Worm (Caenorhabditis elegans) whole organism, late embryonic: ENCODE data around the gene Y50E8A.5.

Experiments used
- C08G9.2 ChIP-seq: sonication (generic microtip); optimal IDR thresholded peaks from 2 replicates; lab custom pipeline; 2016; ENCODE audit warnings: mild to moderate bottlenecking, missing genetic modification characterization, moderate library complexity, missing compliant biosample characterization
- C38D4.7 ChIP-seq: fragments of 200-800 bp; sonication (Bioruptor generic); optimal IDR thresholded peaks from 2 replicates; lab custom pipeline; 2018; ENCODE audit warnings: mild to moderate bottlenecking, missing genetic modification characterization, moderate library complexity, missing compliant biosample characterization
- K02D7.2 ChIP-seq: sonication (generic microtip); optimal IDR thresholded peaks from 2 replicates; lab custom pipeline; 2017; ENCODE audit warnings: mild to moderate bottlenecking, missing genetic modification characterization, missing compliant biosample characterization
- T23F11.4 ChIP-seq: fragments of 200-800 bp; sonication (Bioruptor generic); optimal IDR thresholded peaks from 2 replicates; lab custom pipeline; 2018; ENCODE audit warnings: mild to moderate bottlenecking, missing genetic modification characterization, missing compliant biosample characterization
- ama-1 ChIP-seq: fragments of 150-350 bp; optimal IDR thresholded peaks from 2 replicates; lab custom pipeline; 2014
- ceh-18 ChIP-seq: sonication (generic microtip); optimal IDR thresholded peaks from 2 replicates; lab custom pipeline; 2016; ENCODE audit warnings: missing genetic modification characterization, missing compliant biosample characterization
- ceh-19 ChIP-seq: fragments of 200-800 bp; sonication (Bioruptor generic); optimal IDR thresholded peaks from 2 replicates; lab custom pipeline; 2018; ENCODE audit warnings: mild to moderate bottlenecking, missing genetic modification characterization, missing compliant biosample characterization
- ceh-45 ChIP-seq: fragments of 200-800 bp; sonication (Bioruptor generic); IDR thresholded peaks from 2 replicates; pipeline ENCODE4 v1.3.6; 2022; ENCODE audit warnings: missing genetic modification reagents, missing genetic modification characterization, missing compliant biosample characterization
- ceh-48 ChIP-seq: sonication (generic microtip); optimal IDR thresholded peaks from 2 replicates; lab custom pipeline; 2016; ENCODE audit warnings: missing genetic modification characterization, inconsistent platforms, missing compliant biosample characterization
- ceh-6 ChIP-seq: fragments of 200-800 bp; sonication (Bioruptor generic); optimal IDR thresholded peaks from 2 replicates; lab custom pipeline; 2018; ENCODE audit warnings: mild to moderate bottlenecking, missing genetic modification characterization, missing compliant biosample characterization
- che-1 ChIP-seq: sonication (generic microtip); optimal IDR thresholded peaks from 2 replicates; lab custom pipeline; 2016; ENCODE audit warnings: mild to moderate bottlenecking, missing genetic modification characterization, missing compliant biosample characterization
- dmd-4 ChIP-seq: sonication (generic microtip); optimal IDR thresholded peaks from 2 replicates; lab custom pipeline; 2016; ENCODE audit warnings: borderline replicate concordance, missing genetic modification characterization, missing compliant biosample characterization
- dve-1 ChIP-seq: sonication (generic microtip); optimal IDR thresholded peaks from 2 replicates; lab custom pipeline; 2017; ENCODE audit warnings: antibody characterized with exemption, mild to moderate bottlenecking, missing genetic modification characterization, missing compliant biosample characterization
- elt-2 ChIP-seq: sonication (generic microtip); optimal IDR thresholded peaks from 2 replicates; lab custom pipeline; 2016; ENCODE audit warnings: missing genetic modification reagents, missing genetic modification characterization, missing compliant biosample characterization
- eyg-1 ChIP-seq: sonication (generic microtip); optimal IDR thresholded peaks from 2 replicates; lab custom pipeline; 2016; ENCODE audit warnings: missing genotype, missing genetic modification characterization, missing compliant biosample characterization
- fax-1 ChIP-seq: sonication (generic microtip); optimal IDR thresholded peaks from 2 replicates; lab custom pipeline; 2016; ENCODE audit warnings: missing genotype, missing genetic modification characterization, missing compliant biosample characterization
- gmeb-2 ChIP-seq: sonication (generic microtip); optimal IDR thresholded peaks from 2 replicates; lab custom pipeline; 2016; ENCODE audit warnings: missing genetic modification characterization, inconsistent platforms, missing compliant biosample characterization
- hlh-15 ChIP-seq: sonication (generic microtip); optimal IDR thresholded peaks from 2 replicates; lab custom pipeline; 2016; ENCODE audit warnings: missing genetic modification characterization, missing compliant biosample characterization
- nfya-1 ChIP-seq: sonication (generic microtip); optimal IDR thresholded peaks from 2 replicates; lab custom pipeline; 2017; ENCODE audit warnings: missing genetic modification characterization, mild to moderate bottlenecking, missing compliant biosample characterization, antibody characterized with exemption, moderate library complexity
- nhr-11 ChIP-seq: fragments of 150-350 bp; optimal IDR thresholded peaks from 2 replicates; lab custom pipeline; 2014; ENCODE audit warnings: missing biosample characterization, missing genetic modification characterization
- pat-9 ChIP-seq: fragments of 200-800 bp; sonication (Bioruptor generic); optimal IDR thresholded peaks from 2 replicates; lab custom pipeline; 2018; ENCODE audit warnings: mild to moderate bottlenecking, missing genetic modification characterization, moderate library complexity, missing compliant biosample characterization
- sox-4 ChIP-seq: sonication (generic microtip); optimal IDR thresholded peaks from 2 replicates; lab custom pipeline; 2017; ENCODE audit warnings: mild to moderate bottlenecking, missing genetic modification characterization, inconsistent platforms, missing compliant biosample characterization
- unc-3 ChIP-seq, 2 experiments: fragments of 200-800 bp in 1 of 2; sonication (Bioruptor generic) in 1 of 2; sonication (generic microtip) in 1 of 2; conservative IDR thresholded peaks in 1 of 2; optimal IDR thresholded peaks in 1 of 2; 2 replicates each; pipeline versions ENCODE4 v1.3.6 to Lab custom; 2016 to 2022; ENCODE audit warnings: missing compliant biosample characterization in 2 of 2, missing genetic modification characterization in 2 of 2, missing genetic modification reagents in 1 of 2
- unc-55 ChIP-seq: sonication (generic microtip); optimal IDR thresholded peaks from 2 replicates; lab custom pipeline; 2017; ENCODE audit warnings: missing biosample characterization, missing genetic modification reagents, missing genetic modification characterization
- zip-5 ChIP-seq: sonication (generic microtip); optimal IDR thresholded peaks from 2 replicates; lab custom pipeline; 2016; ENCODE audit warnings: missing genetic modification characterization, missing compliant biosample characterization
- ztf-16 ChIP-seq: sonication (generic microtip); optimal IDR thresholded peaks from 2 replicates; lab custom pipeline; 2017; ENCODE audit warnings: missing genetic modification characterization, missing compliant biosample characterization

Y50E8A.5 gene

ce11 chrV:14695713-14696112 is 41.0 kb downstream of the Y50E8A.5 start:
- TF ChIP-seq ceh-18 (tag; lab: Kevin White, UChicago) (peak; percentile 30), unc-55 (GFP tag; lab: Kevin White, UChicago) (peak; percentile 44), dve-1 (no peak)

- peak; percentile 13 for TF ChIP-seq K02D7.2 (tag; lab: Kevin White, UChicago)
- peak; percentile 24 for TF ChIP-seq C08G9.2 (tag; lab: Kevin White, UChicago)
- TF ChIP-seq eyg-1 (tag; lab: Kevin White, UChicago) = no peak
- TF ChIP-seq ztf-16 (tag; lab: Kevin White, UChicago) = peak; percentile 3
- TF ChIP-seq ceh-19 (GFP tag; lab: Kevin White, UChicago) = peak; percentile 33
- peak; percentile 49 for TF ChIP-seq dmd-4 (tag; lab: Kevin White, UChicago)
- TF ChIP-seq gmeb-2 (tag; lab: Kevin White, UChicago) = peak; percentile 57
- peak; percentile 15 for TF ChIP-seq fax-1 (tag; lab: Kevin White, UChicago)
- peak; percentile 15 for TF ChIP-seq ceh-48 (tag; lab: Kevin White, UChicago)
- TF ChIP-seq hlh-15 = peak; percentile 36
- TF ChIP-seq C38D4.7 = peak; percentile 22
- no peak for TF ChIP-seq ceh-45
- peak; percentile 57 for TF ChIP-seq elt-2
- peak; percentile 20 for TF ChIP-seq ceh-6 (GFP tag; lab: Kevin White, UChicago)
- TF ChIP-seq nfya-1 (tag; lab: Kevin White, UChicago) = peak; percentile 4
- TF ChIP-seq pat-9 = peak; percentile 48
- TF ChIP-seq ama-1 = no peak
- 0 out of 2 replicates have a peak, but pooled peaks have one; percentile 18 for TF ChIP-seq unc-3 (GFP tag; conservative IDR thresholded peaks at IDR 0.05; lab: Robert Waterston, UW)
- no peak for TF ChIP-seq unc-3 (tag; optimal IDR thresholded peaks at IDR 0.05; lab: Kevin White, UChicago)
- TF ChIP-seq sox-4 (tag; lab: Kevin White, UChicago) = peak; percentile 9
- no peak for TF ChIP-seq dve-1
- peak; percentile 57 for TF ChIP-seq che-1 (tag; lab: Kevin White, UChicago)
- TF ChIP-seq, all 69 proteins: peak for 17
Observed at ce11 chrV:14689060-14689750, 47.5 kb downstream of the Y50E8A.5 start, which contains the start of gene gasr-8. TSS of gene gasr-8 (plus strand) at chrV:14689110.

- no peak for TF ChIP-seq nhr-11 (tag; lab: Kevin White, UChicago)
- TF ChIP-seq nfya-1 (tag; lab: Kevin White, UChicago) = peak; percentile 12
Observed at ce11 chrV:14688097-14688912, 48.4 kb downstream of the Y50E8A.5 start, which contains the start of gene C47E8.11. TSS of gene C47E8.11 (plus strand) at chrV:14688616.

ce11 chrV:14687106-14687964 is 49.4 kb downstream of the Y50E8A.5 start:
- TF ChIP-seq zip-5 (tag; lab: Kevin White, UChicago) (no peak), T23F11.4 (GFP tag; lab: Kevin White, UChicago) (peak; percentile 2), pat-9 (no peak)
